Worm (Caenorhabditis elegans) whole organism, late embryonic: ENCODE data around the gene M117.1.

Experiments used
- C08G9.2 ChIP-seq: sonication (generic microtip); optimal IDR thresholded peaks from 2 replicates; lab custom pipeline; 2016; ENCODE audit warnings: mild to moderate bottlenecking, missing genetic modification characterization, moderate library complexity, missing compliant biosample characterization
- C38D4.7 ChIP-seq: fragments of 200-800 bp; sonication (Bioruptor generic); optimal IDR thresholded peaks from 2 replicates; lab custom pipeline; 2018; ENCODE audit warnings: mild to moderate bottlenecking, missing genetic modification characterization, moderate library complexity, missing compliant biosample characterization
- F13H6.1 ChIP-seq: sonication (generic microtip); optimal IDR thresholded peaks from 2 replicates; lab custom pipeline; 2016; ENCODE audit warnings: missing genetic modification characterization, missing compliant biosample characterization
- K02D7.2 ChIP-seq: sonication (generic microtip); optimal IDR thresholded peaks from 2 replicates; lab custom pipeline; 2017; ENCODE audit warnings: mild to moderate bottlenecking, missing genetic modification characterization, missing compliant biosample characterization
- T23F11.4 ChIP-seq: fragments of 200-800 bp; sonication (Bioruptor generic); optimal IDR thresholded peaks from 2 replicates; lab custom pipeline; 2018; ENCODE audit warnings: mild to moderate bottlenecking, missing genetic modification characterization, missing compliant biosample characterization
- Y22D7AL.16 ChIP-seq: sonication (generic microtip); optimal IDR thresholded peaks from 2 replicates; lab custom pipeline; 2016; ENCODE audit warnings: missing genetic modification characterization, missing compliant biosample characterization
- ceh-14 ChIP-seq: sonication (generic microtip); optimal IDR thresholded peaks from 2 replicates; lab custom pipeline; 2016; ENCODE audit warnings: missing genotype, missing genetic modification characterization, missing compliant biosample characterization
- ceh-18 ChIP-seq: sonication (generic microtip); optimal IDR thresholded peaks from 2 replicates; lab custom pipeline; 2016; ENCODE audit warnings: missing genetic modification characterization, missing compliant biosample characterization
- ceh-19 ChIP-seq: fragments of 200-800 bp; sonication (Bioruptor generic); optimal IDR thresholded peaks from 2 replicates; lab custom pipeline; 2018; ENCODE audit warnings: mild to moderate bottlenecking, missing genetic modification characterization, missing compliant biosample characterization
- ceh-2 ChIP-seq: sonication (generic microtip); optimal IDR thresholded peaks from 2 replicates; lab custom pipeline; 2016; ENCODE audit warnings: missing genotype, missing genetic modification characterization, missing compliant biosample characterization
- ceh-30 ChIP-seq: fragments of 150-350 bp; optimal IDR thresholded peaks from 2 replicates; lab custom pipeline; 2014; ENCODE audit warnings: missing biosample characterization, missing genetic modification characterization
- ceh-31 ChIP-seq: sonication (generic microtip); optimal IDR thresholded peaks from 2 replicates; lab custom pipeline; 2016; ENCODE audit warnings: missing genetic modification characterization, missing compliant biosample characterization
- ceh-9 ChIP-seq: sonication (generic microtip); optimal IDR thresholded peaks from 2 replicates; lab custom pipeline; 2016; ENCODE audit warnings: mild to moderate bottlenecking, missing genetic modification characterization, inconsistent platforms, missing compliant biosample characterization
- dve-1 ChIP-seq: sonication (generic microtip); optimal IDR thresholded peaks from 2 replicates; lab custom pipeline; 2017; ENCODE audit warnings: antibody characterized with exemption, mild to moderate bottlenecking, missing genetic modification characterization, missing compliant biosample characterization
- elt-2 ChIP-seq: sonication (generic microtip); optimal IDR thresholded peaks from 2 replicates; lab custom pipeline; 2016; ENCODE audit warnings: missing genetic modification reagents, missing genetic modification characterization, missing compliant biosample characterization
- elt-4 ChIP-seq: sonication (generic microtip); optimal IDR thresholded peaks from 2 replicates; lab custom pipeline; 2016; ENCODE audit warnings: missing genetic modification characterization, missing compliant biosample characterization
- ets-4 ChIP-seq: sonication (generic microtip); optimal IDR thresholded peaks from 2 replicates; lab custom pipeline; 2016; ENCODE audit warnings: missing genetic modification characterization, missing compliant biosample characterization
- gmeb-2 ChIP-seq: sonication (generic microtip); optimal IDR thresholded peaks from 2 replicates; lab custom pipeline; 2016; ENCODE audit warnings: missing genetic modification characterization, inconsistent platforms, missing compliant biosample characterization
- hlh-15 ChIP-seq: sonication (generic microtip); optimal IDR thresholded peaks from 2 replicates; lab custom pipeline; 2016; ENCODE audit warnings: missing genetic modification characterization, missing compliant biosample characterization
- hlh-30 ChIP-seq: sonication (generic microtip); optimal IDR thresholded peaks from 2 replicates; lab custom pipeline; 2017; ENCODE audit warnings: antibody characterized with exemption, missing genetic modification characterization, missing compliant biosample characterization; ENCODE audit not compliant: insufficient read depth
- hlh-6 ChIP-seq: sonication (generic microtip); optimal IDR thresholded peaks from 2 replicates; lab custom pipeline; 2016; ENCODE audit warnings: missing genotype, missing genetic modification characterization, missing compliant biosample characterization
- hlh-8 ChIP-seq: sonication (generic microtip); optimal IDR thresholded peaks from 2 replicates; lab custom pipeline; 2016; ENCODE audit warnings: missing genotype, missing genetic modification characterization, missing compliant biosample characterization
- nhr-11 ChIP-seq: fragments of 150-350 bp; optimal IDR thresholded peaks from 2 replicates; lab custom pipeline; 2014; ENCODE audit warnings: missing biosample characterization, missing genetic modification characterization
- npax-4 ChIP-seq: sonication (generic microtip); optimal IDR thresholded peaks from 2 replicates; lab custom pipeline; 2016; ENCODE audit warnings: missing genetic modification characterization, missing compliant biosample characterization
- pag-3 ChIP-seq: sonication (generic microtip); optimal IDR thresholded peaks from 2 replicates; lab custom pipeline; 2016; ENCODE audit warnings: missing compliant biosample characterization, missing genetic modification characterization, borderline replicate concordance
- pat-9 ChIP-seq: fragments of 200-800 bp; sonication (Bioruptor generic); optimal IDR thresholded peaks from 2 replicates; lab custom pipeline; 2018; ENCODE audit warnings: mild to moderate bottlenecking, missing genetic modification characterization, moderate library complexity, missing compliant biosample characterization
- pax-1 ChIP-seq: fragments of 150-350 bp; optimal IDR thresholded peaks from 2 replicates; lab custom pipeline; 2014; ENCODE audit warnings: missing biosample characterization, missing genetic modification characterization
- pqm-1 ChIP-seq: sonication (generic microtip); optimal IDR thresholded peaks from 2 replicates; lab custom pipeline; 2016; ENCODE audit warnings: missing genetic modification characterization, missing compliant biosample characterization
- pros-1 ChIP-seq: fragments of 150-350 bp; optimal IDR thresholded peaks from 2 replicates; lab custom pipeline; 2014; ENCODE audit warnings: missing biosample characterization, missing genetic modification reagents, missing genetic modification characterization
- rnt-1 ChIP-seq: sonication (generic microtip); optimal IDR thresholded peaks from 2 replicates; lab custom pipeline; 2016; ENCODE audit warnings: missing genetic modification characterization, missing compliant biosample characterization
- sdc-2 ChIP-seq: sonication (generic microtip); optimal IDR thresholded peaks from 2 replicates; lab custom pipeline; 2016; ENCODE audit warnings: missing genotype, missing genetic modification characterization, missing compliant biosample characterization
- sox-4 ChIP-seq: sonication (generic microtip); optimal IDR thresholded peaks from 2 replicates; lab custom pipeline; 2017; ENCODE audit warnings: mild to moderate bottlenecking, missing genetic modification characterization, inconsistent platforms, missing compliant biosample characterization
- tbx-2 ChIP-seq: sonication (generic microtip); optimal IDR thresholded peaks from 2 replicates; lab custom pipeline; 2016; ENCODE audit warnings: missing genetic modification characterization, missing compliant biosample characterization
- tbx-7 ChIP-seq: sonication (generic microtip); optimal IDR thresholded peaks from 2 replicates; lab custom pipeline; 2016; ENCODE audit warnings: missing genotype, missing genetic modification characterization, missing compliant biosample characterization
- unc-3 ChIP-seq, 2 experiments: fragments of 200-800 bp in 1 of 2; sonication (Bioruptor generic) in 1 of 2; sonication (generic microtip) in 1 of 2; conservative IDR thresholded peaks in 1 of 2; optimal IDR thresholded peaks in 1 of 2; 2 replicates each; pipeline versions ENCODE4 v1.3.6 to Lab custom; 2016 to 2022; ENCODE audit warnings: missing compliant biosample characterization in 2 of 2, missing genetic modification characterization in 2 of 2, missing genetic modification reagents in 1 of 2
- unc-55 ChIP-seq: sonication (generic microtip); optimal IDR thresholded peaks from 2 replicates; lab custom pipeline; 2017; ENCODE audit warnings: missing biosample characterization, missing genetic modification reagents, missing genetic modification characterization
- unc-86 ChIP-seq: sonication (generic microtip); optimal IDR thresholded peaks from 2 replicates; lab custom pipeline; 2016; ENCODE audit warnings: missing genetic modification characterization, missing compliant biosample characterization
- zip-5 ChIP-seq: sonication (generic microtip); optimal IDR thresholded peaks from 2 replicates; lab custom pipeline; 2016; ENCODE audit warnings: missing genetic modification characterization, missing compliant biosample characterization
- ztf-16 ChIP-seq: sonication (generic microtip); optimal IDR thresholded peaks from 2 replicates; lab custom pipeline; 2017; ENCODE audit warnings: missing genetic modification characterization, missing compliant biosample characterization

Gene M117.1

ce11 chrIV:11801078-11801477, 13.0 kb upstream of the M117.1 start, which contains the start of gene dyf-18:
dyf-18 (minus strand) TSS chrIV:11801178.
- TF ChIP-seq ceh-9 (tag; lab: Kevin White, UChicago) (no peak), tbx-2 (tag; lab: Kevin White, UChicago) (no peak), dve-1 (tag; lab: Kevin White, UChicago) (no peak), elt-2 (tag; lab: Kevin White, UChicago) (no peak), unc-86 (tag; lab: Kevin White, UChicago) (no peak), unc-55 (GFP tag; lab: Kevin White, UChicago) (no peak), pqm-1 (tag; lab: Kevin White, UChicago) (no peak), gmeb-2 (tag; lab: Kevin White, UChicago) (no peak), K02D7.2 (tag; lab: Kevin White, UChicago) (no peak), C08G9.2 (tag; lab: Kevin White, UChicago) (no peak), elt-4 (tag; lab: Kevin White, UChicago) (no peak), T23F11.4 (GFP tag; lab: Kevin White, UChicago) (no peak), pros-1 (tag; lab: Kevin White, UChicago) (no peak), ceh-18 (no peak), ceh-14 (tag; lab: Kevin White, UChicago) (no peak), ceh-30 (tag; lab: Kevin White, UChicago) (no peak), sox-4 (tag; lab: Kevin White, UChicago) (no peak)

ce11 chrIV:11803044-11803443, 11.0 kb upstream of the M117.1 start, which contains the start of gene H01G02.4:
H01G02.4 (minus strand) TSS chrIV:11803144.
- TF ChIP-seq pax-1 (tag; lab: Kevin White, UChicago): no peak
- no peak for TF ChIP-seq ceh-18
- no peak for TF ChIP-seq nhr-11
- TF ChIP-seq elt-2 (tag; lab: Kevin White, UChicago): no peak

- TF ChIP-seq ets-4 (no peak), C38D4.7 (no peak), zip-5 (no peak), ceh-18 (no peak), unc-86 (tag; lab: Kevin White, UChicago) (no peak), gmeb-2 (tag; lab: Kevin White, UChicago) (no peak), hlh-6 (tag; lab: Kevin White, UChicago) (no peak), hlh-15 (tag; lab: Kevin White, UChicago) (no peak), pat-9 (no peak), npax-4 (no peak), ceh-19 (GFP tag; lab: Kevin White, UChicago) (no peak)
- TF ChIP-seq, all 69 proteins: peak for 0
These were observed 10.0 kb upstream of the M117.1 start, which contains the start of gene H01G02.1 for ce11 chrIV:11804053-11804452. H01G02.1 (minus strand) TSS chrIV:11804153.

ce11 chrIV:11809047-11809446, 5.0 kb upstream of the M117.1 start:
- TF ChIP-seq ceh-2 (tag; lab: Kevin White, UChicago) (no peak), tbx-7 (tag; lab: Kevin White, UChicago) (no peak), ceh-31 (tag; lab: Kevin White, UChicago) (no peak), rnt-1 (no peak), ztf-16 (tag; lab: Kevin White, UChicago) (no peak), unc-3 (GFP tag; conservative IDR thresholded peaks at IDR 0.05; lab: Robert Waterston, UW) (no peak), unc-3 (tag; optimal IDR thresholded peaks at IDR 0.05; lab: Kevin White, UChicago) (no peak), tbx-2 (tag; lab: Kevin White, UChicago) (no peak), ceh-30 (tag; lab: Kevin White, UChicago) (no peak), ceh-18 (no peak), Y22D7AL.16 (no peak), sdc-2 (tag; lab: Kevin White, UChicago) (no peak), pag-3 (tag; lab: Kevin White, UChicago) (no peak), C08G9.2 (tag; lab: Kevin White, UChicago) (no peak), hlh-30 (no peak), K02D7.2 (tag; lab: Kevin White, UChicago) (no peak), unc-86 (tag; lab: Kevin White, UChicago) (no peak), hlh-8 (no peak), F13H6.1 (no peak)
